Fruit fly (Drosophila melanogaster) whole organism, adult: Measurements from ENCODE around the gene M1BP.

ENCODE experiments used
- CG11617 ChIP-seq: fragments of 200-800 bp; sonication (Bioruptor generic); optimal IDR thresholded peaks from 2 replicates; lab custom pipeline; 2017; ENCODE audit warnings: mild to moderate bottlenecking, missing biosample characterization, missing genetic modification reagents, missing genetic modification characterization
- CG12768 ChIP-seq: fragments of 200-800 bp; sonication (Bioruptor generic); optimal IDR thresholded peaks from 2 replicates; lab custom pipeline; 2017; ENCODE audit warnings: missing biosample characterization, missing genetic modification characterization, mild to moderate bottlenecking, moderate library complexity, missing genetic modification reagents
- CG14711 ChIP-seq: fragments of 200-800 bp; sonication (Bioruptor generic); optimal IDR thresholded peaks from 2 replicates; lab custom pipeline; 2018; ENCODE audit warnings: missing biosample characterization, mild to moderate bottlenecking, missing genetic modification characterization, moderate library complexity
- CG1620 ChIP-seq: fragments of 200-800 bp; sonication (Bioruptor generic); optimal IDR thresholded peaks from 2 replicates; lab custom pipeline; 2016; ENCODE audit warnings: missing biosample characterization, missing genetic modification characterization
- CG33017 ChIP-seq: fragments of 200-800 bp; sonication (Bioruptor generic); optimal IDR thresholded peaks from 2 replicates; lab custom pipeline; 2018; ENCODE audit warnings: missing biosample characterization, mild to moderate bottlenecking, missing genetic modification characterization, moderate library complexity
- CG7045 ChIP-seq: fragments of 200-800 bp; sonication (Bioruptor generic); optimal IDR thresholded peaks from 2 replicates; lab custom pipeline; 2017; ENCODE audit warnings: missing biosample characterization, mild to moderate bottlenecking, missing genetic modification characterization
- CG7101 ChIP-seq: fragments of 200-800 bp; sonication (Bioruptor generic); optimal IDR thresholded peaks from 2 replicates; lab custom pipeline; 2018; ENCODE audit warnings: missing biosample characterization, mild to moderate bottlenecking, missing genetic modification characterization, moderate library complexity
- Clk ChIP-seq: fragments of 200-800 bp; sonication (Bioruptor generic); optimal IDR thresholded peaks from 2 replicates; lab custom pipeline; 2017; ENCODE audit warnings: missing biosample characterization, missing genetic modification characterization
- Hr96 ChIP-seq: fragments of 200-800 bp; sonication (Bioruptor generic); optimal IDR thresholded peaks from 2 replicates; lab custom pipeline; 2016; ENCODE audit warnings: missing biosample characterization, missing genetic modification characterization
- cic ChIP-seq: fragments of 200-800 bp; sonication (Bioruptor generic); optimal IDR thresholded peaks from 2 replicates; lab custom pipeline; 2017; ENCODE audit warnings: missing biosample characterization, mild to moderate bottlenecking, missing genetic modification characterization, moderate library complexity
- cnc ChIP-seq, 2 experiments: fragments of >200 bp; optimal IDR thresholded peaks; 2 replicates each; lab custom pipeline; 2017
- kay ChIP-seq: fragments of 200-800 bp; sonication (Bioruptor generic); peaks from one replicate; lab custom pipeline; 2016; ENCODE audit warnings: missing biosample characterization, missing genetic modification characterization, borderline replicate concordance
- ovo ChIP-seq: fragments of 200-800 bp; sonication (Bioruptor generic); optimal IDR thresholded peaks from 2 replicates; lab custom pipeline; 2016; ENCODE audit warnings: missing biosample characterization, missing genetic modification characterization
- pad ChIP-seq: fragments of 200-800 bp; sonication (Bioruptor generic); optimal IDR thresholded peaks from 3 replicates; lab custom pipeline; 2017; ENCODE audit warnings: missing biosample characterization, missing genetic modification characterization, mild to moderate bottlenecking, moderate library complexity, missing genetic modification reagents

DNA sequence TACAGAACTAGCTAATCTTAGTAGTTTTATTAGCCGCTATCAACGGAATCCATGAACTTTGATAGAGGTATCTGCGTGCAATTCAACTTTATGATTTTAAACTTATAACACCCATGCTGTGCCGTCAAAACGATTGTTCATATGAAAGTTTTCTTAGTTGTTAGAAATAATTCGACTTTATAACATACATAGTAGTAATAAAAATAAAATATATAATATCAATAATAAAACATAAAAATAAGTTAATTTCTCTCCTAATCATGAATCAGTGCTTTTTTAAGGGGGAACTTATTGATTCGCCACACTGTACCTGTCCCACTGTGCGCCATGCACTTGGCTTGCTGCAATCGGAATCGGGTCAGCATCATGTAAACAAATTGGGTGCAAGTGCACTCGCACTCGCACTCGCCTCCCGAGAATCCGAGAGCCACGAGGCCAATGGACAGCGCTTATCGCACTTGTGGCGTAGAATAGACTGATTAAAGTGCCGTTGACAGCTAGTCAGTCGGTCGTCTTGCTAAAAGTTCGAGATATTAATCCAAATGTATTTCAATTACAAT is 19.5 kb downstream of the M1BP start:
- no peak for TF ChIP-seq CG1620 (GFP tag; lab: Kevin White, UChicago)
- TF ChIP-seq pad (GFP tag; lab: Kevin White, UChicago): no peak
- no peak for TF ChIP-seq kay (GFP tag; lab: Kevin White, UChicago)
- peak; percentile 76 for TF ChIP-seq cic
- peak; percentile 21 for TF ChIP-seq CG12768
- no peak for TF ChIP-seq CG33017
- TF ChIP-seq CG7045: no peak
- TF ChIP-seq ovo: peak; percentile 11
- TF ChIP-seq CG14711 (tag; lab: Kevin White, UChicago): no peak
- no peak for TF ChIP-seq CG11617 (GFP tag; lab: Kevin White, UChicago)
- TF ChIP-seq Clk (GFP tag; lab: Kevin White, UChicago): peak; percentile 30
- peak; percentile 60 for TF ChIP-seq CG7101 (tag; lab: Kevin White, UChicago)
- TF ChIP-seq cnc (optimal IDR thresholded peaks at IDR 0.05; lab: Kevin White, UChicago): no peak
- TF ChIP-seq Hr96 (GFP tag; lab: Kevin White, UChicago): peak; percentile 83
